Fruit fly (Drosophila melanogaster) whole organism, embryonic: ENCODE results near the gene CG3184.

ENCODE experiments used
- Aef1 ChIP-seq: fragments of 200-800 bp; sonication (Bioruptor generic); IDR thresholded peaks from 3 replicates; pipeline ENCODE4 v1.3.6; 2022; ENCODE audit warnings: missing biosample characterization, missing genetic modification characterization
- BEAF-32 ChIP-seq: fragments of 200-800 bp; sonication (Bioruptor generic); optimal IDR thresholded peaks from 3 replicates; lab custom pipeline; 2017; ENCODE audit warnings: missing biosample characterization, missing genetic modification characterization, mild to moderate bottlenecking, moderate library complexity, missing genetic modification reagents
- Bgb ChIP-seq: fragments of 200-800 bp; sonication (Bioruptor generic); IDR thresholded peaks from 2 replicates; pipeline ENCODE4 v1.3.6; 2022; ENCODE audit warnings: missing biosample characterization, missing genetic modification characterization; ENCODE audit not compliant: partially characterized antibody
- CG10147 ChIP-seq: fragments of 200-800 bp; sonication (Bioruptor generic); optimal IDR thresholded peaks from 2 replicates; lab custom pipeline; 2019; ENCODE audit warnings: missing biosample characterization, mild to moderate bottlenecking, missing genetic modification characterization, moderate library complexity
- CG12744 ChIP-seq: fragments of 200-800 bp; sonication (Bioruptor generic); optimal IDR thresholded peaks from 2 replicates; lab custom pipeline; 2016; ENCODE audit warnings: missing biosample characterization, missing genetic modification characterization
- CG14710 ChIP-seq: fragments of 200-800 bp; sonication (Bioruptor generic); optimal IDR thresholded peaks from 3 replicates; lab custom pipeline; 2019; ENCODE audit warnings: missing biosample characterization, mild to moderate bottlenecking, missing genetic modification characterization, moderate library complexity
- CG14860 ChIP-seq: fragments of 200-800 bp; sonication (Bioruptor generic); IDR thresholded peaks from 3 replicates; pipeline ENCODE4 v1.3.6; 2022; ENCODE audit warnings: missing biosample characterization, missing genetic modification characterization; ENCODE audit not compliant: partially characterized antibody
- CG17912 ChIP-seq: fragments of 200-800 bp; sonication (Bioruptor generic); optimal IDR thresholded peaks from 2 replicates; lab custom pipeline; 2018; ENCODE audit warnings: missing biosample characterization, mild to moderate bottlenecking, missing genetic modification characterization
- CG18262 ChIP-seq: fragments of 200-800 bp; optimal IDR thresholded peaks from 3 replicates; lab custom pipeline; 2019; ENCODE audit warnings: missing biosample characterization, mild to moderate bottlenecking, missing genetic modification characterization, moderate library complexity
- CG2129 ChIP-seq: fragments of 200-800 bp; sonication (Bioruptor generic); IDR thresholded peaks from 2 replicates; pipeline ENCODE4 v1.3.6; 2022; ENCODE audit warnings: missing biosample characterization, missing genetic modification characterization; ENCODE audit not compliant: partially characterized antibody
- CG2712 ChIP-seq: fragments of 200-800 bp; optimal IDR thresholded peaks from 3 replicates; lab custom pipeline; 2019; ENCODE audit warnings: missing biosample characterization, mild to moderate bottlenecking, missing genetic modification characterization, moderate library complexity
- CG30020 ChIP-seq: fragments of 200-800 bp; optimal IDR thresholded peaks from 2 replicates; lab custom pipeline; 2019; ENCODE audit warnings: missing biosample characterization, mild to moderate bottlenecking, missing genetic modification characterization, moderate library complexity
- CG4424 ChIP-seq: fragments of 200-800 bp; sonication (Bioruptor generic); optimal IDR thresholded peaks from 3 replicates; lab custom pipeline; 2016; ENCODE audit warnings: missing biosample characterization, missing genetic modification characterization
- CG7963 ChIP-seq: fragments of 200-800 bp; sonication (Bioruptor generic); IDR thresholded peaks from 3 replicates; pipeline ENCODE4 v1.3.6; 2022; ENCODE audit warnings: missing biosample characterization, missing genetic modification characterization; ENCODE audit not compliant: partially characterized antibody
- CG8924 ChIP-seq: fragments of 200-800 bp; optimal IDR thresholded peaks from 3 replicates; lab custom pipeline; 2019; ENCODE audit warnings: missing biosample characterization, mild to moderate bottlenecking, missing genetic modification characterization, moderate library complexity
- CG9932 ChIP-seq: fragments of 200-800 bp; sonication (Bioruptor generic); IDR thresholded peaks from 2 replicates; pipeline ENCODE4 v1.3.6; 2022; ENCODE audit warnings: missing biosample characterization, missing genetic modification characterization
- CHES-1-like ChIP-seq: fragments of 200-800 bp; sonication (Bioruptor generic); optimal IDR thresholded peaks from 2 replicates; lab custom pipeline; 2016; ENCODE audit warnings: missing biosample characterization, missing genetic modification characterization
- Camta ChIP-seq: fragments of 200-800 bp; sonication (Bioruptor generic); optimal IDR thresholded peaks from 2 replicates; lab custom pipeline; 2016; ENCODE audit warnings: missing biosample characterization, missing genetic modification characterization
- Chrac-16 ChIP-seq: fragments of 200-800 bp; sonication (Bioruptor generic); optimal IDR thresholded peaks from 3 replicates; lab custom pipeline; 2016; ENCODE audit warnings: missing biosample characterization, missing genetic modification characterization
- Deaf1 ChIP-seq: fragments of 200-800 bp; optimal IDR thresholded peaks from 3 replicates; lab custom pipeline; 2019; ENCODE audit warnings: missing biosample characterization, mild to moderate bottlenecking, missing genetic modification characterization, moderate library complexity
- Doc3 ChIP-seq: fragments of 200-800 bp; sonication (Bioruptor generic); IDR thresholded peaks from 3 replicates; pipeline ENCODE4 v1.3.6; 2022; ENCODE audit warnings: missing biosample characterization, missing genetic modification characterization; ENCODE audit not compliant: partially characterized antibody
- Dp ChIP-seq: fragments of 200-800 bp; sonication (Bioruptor generic); optimal IDR thresholded peaks from 2 replicates; lab custom pipeline; 2018; ENCODE audit warnings: missing biosample characterization, mild to moderate bottlenecking, missing genetic modification characterization, moderate library complexity
- Ets97D ChIP-seq: fragments of 200-800 bp; sonication (Bioruptor generic); optimal IDR thresholded peaks from 3 replicates; lab custom pipeline; 2016; ENCODE audit warnings: missing biosample characterization, missing genetic modification characterization
- Fer1 ChIP-seq: fragments of 200-800 bp; sonication (Bioruptor generic); optimal IDR thresholded peaks from 2 replicates; lab custom pipeline; 2017; ENCODE audit warnings: missing biosample characterization, mild to moderate bottlenecking, missing genetic modification characterization
- Hey ChIP-seq: fragments of 200-800 bp; sonication (Bioruptor generic); optimal IDR thresholded peaks from 3 replicates; lab custom pipeline; 2018; ENCODE audit warnings: missing biosample characterization, mild to moderate bottlenecking, missing genetic modification characterization
- MBD-R2 ChIP-seq: fragments of 200-800 bp; sonication (Bioruptor generic); IDR thresholded peaks from 2 replicates; pipeline ENCODE4 v1.3.6; 2022; ENCODE audit warnings: missing biosample characterization, missing genetic modification characterization
- Med ChIP-seq: fragments of 200-800 bp; sonication (Bioruptor generic); peaks from one replicate; lab custom pipeline; 2016; ENCODE audit warnings: missing biosample characterization, missing genetic modification characterization, mild to moderate bottlenecking, inconsistent platforms, moderate library complexity
- Myb ChIP-seq: fragments of 200-800 bp; sonication (Bioruptor generic); optimal IDR thresholded peaks from 2 replicates; lab custom pipeline; 2016; ENCODE audit warnings: missing biosample characterization, missing genetic modification characterization
- Opbp ChIP-seq: fragments of 200-800 bp; sonication (Bioruptor generic); IDR thresholded peaks from 3 replicates; pipeline ENCODE4 v1.3.6; 2022; ENCODE audit warnings: missing biosample characterization, missing genetic modification characterization; ENCODE audit not compliant: partially characterized antibody
- Scr ChIP-seq: fragments of 200-800 bp; sonication (Bioruptor generic); IDR thresholded peaks from 2 replicates; pipeline ENCODE4 v1.3.6; 2022; ENCODE audit warnings: missing biosample characterization, missing genetic modification characterization; ENCODE audit not compliant: partially characterized antibody
- Sin3A ChIP-seq: fragments of >200 bp; optimal IDR thresholded peaks from 2 replicates; lab custom pipeline; 2018
- Trl ChIP-seq, 3 experiments: fragments of >200 bp in 2 of 3; fragments of 200-800 bp in 1 of 3; sonication (Bioruptor generic) in 1 of 3; optimal IDR thresholded peaks; 2 replicates in 1 of 3; 3 replicates in 2 of 3; lab custom pipeline; 2016 to 2017; ENCODE audit warnings: missing biosample characterization in 1 of 3, missing genetic modification characterization in 1 of 3
- Usf ChIP-seq: fragments of 200-800 bp; sonication (Bioruptor generic); optimal IDR thresholded peaks from 2 replicates; lab custom pipeline; 2017; ENCODE audit warnings: missing genotype, missing biosample characterization, missing genetic modification characterization
- YL-1 ChIP-seq: fragments of 200-800 bp; sonication (Bioruptor generic); optimal IDR thresholded peaks from 3 replicates; lab custom pipeline; 2017; ENCODE audit warnings: missing biosample characterization, mild to moderate bottlenecking, missing genetic modification characterization
- amos ChIP-seq: fragments of 200-800 bp; sonication (Bioruptor generic); IDR thresholded peaks from 2 replicates; pipeline ENCODE4 v1.3.6; 2022; ENCODE audit warnings: missing biosample characterization, missing genetic modification characterization; ENCODE audit not compliant: partially characterized antibody
- ap ChIP-seq: fragments of 200-800 bp; sonication (Bioruptor generic); IDR thresholded peaks from 2 replicates; pipeline ENCODE4 v1.3.6; 2022; ENCODE audit warnings: missing biosample characterization, missing genetic modification characterization
- da ChIP-seq: fragments of 200-800 bp; sonication (Bioruptor generic); optimal IDR thresholded peaks from 2 replicates; lab custom pipeline; 2016; ENCODE audit warnings: missing biosample characterization, missing genetic modification characterization
- dpn ChIP-seq, 2 experiments: fragments of 200-800 bp; sonication (Bioruptor generic); optimal IDR thresholded peaks; 3 replicates each; lab custom pipeline; 2016; ENCODE audit warnings: missing biosample characterization in 2 of 2, missing genetic modification characterization in 2 of 2
- hkb ChIP-seq, 2 experiments: fragments of 200-800 bp in 1 of 2; fragments of >200 bp in 1 of 2; sonication (Bioruptor generic) in 1 of 2; IDR thresholded peaks in 1 of 2; optimal IDR thresholded peaks in 1 of 2; 2 replicates each; pipeline versions ENCODE4 v1.3.6 to Lab custom; 2017 to 2022; ENCODE audit warnings: missing biosample characterization in 1 of 2, missing genetic modification characterization in 1 of 2
- inv ChIP-seq: fragments of 200-800 bp; sonication (Bioruptor generic); IDR thresholded peaks from 2 replicates; pipeline ENCODE4 v1.3.6; 2022; ENCODE audit warnings: missing biosample characterization, missing genetic modification characterization; ENCODE audit not compliant: partially characterized antibody
- nerfin-2 ChIP-seq: fragments of 200-800 bp; sonication (Bioruptor generic); IDR thresholded peaks from 2 replicates; pipeline ENCODE4 v1.3.6; 2022; ENCODE audit warnings: missing biosample characterization, missing genetic modification characterization; ENCODE audit not compliant: partially characterized antibody
- phol ChIP-seq: fragments of 200-800 bp; sonication (Bioruptor generic); optimal IDR thresholded peaks from 3 replicates; lab custom pipeline; 2018; ENCODE audit warnings: missing biosample characterization, mild to moderate bottlenecking, missing genetic modification characterization, moderate library complexity
- pzg ChIP-seq: fragments of 200-800 bp; sonication (Bioruptor generic); optimal IDR thresholded peaks from 3 replicates; lab custom pipeline; 2018; ENCODE audit warnings: missing biosample characterization, mild to moderate bottlenecking, missing genetic modification characterization, moderate library complexity
- row ChIP-seq: fragments of 200-800 bp; sonication (Bioruptor generic); IDR thresholded peaks from 3 replicates; pipeline ENCODE4 v1.3.6; 2022; ENCODE audit warnings: missing biosample characterization, missing genetic modification characterization
- sens ChIP-seq: fragments of 200-800 bp; sonication (Bioruptor generic); peaks from one replicate; lab custom pipeline; 2016; ENCODE audit warnings: missing biosample characterization, missing genetic modification characterization
- sna ChIP-seq: fragments of 200-800 bp; sonication (Bioruptor generic); IDR thresholded peaks from 2 replicates; pipeline ENCODE4 v1.3.6; 2022; ENCODE audit warnings: missing biosample characterization, missing genetic modification characterization; ENCODE audit not compliant: partially characterized antibody
- sug ChIP-seq: fragments of 200-800 bp; optimal IDR thresholded peaks from 2 replicates; lab custom pipeline; 2019; ENCODE audit warnings: missing biosample characterization, mild to moderate bottlenecking, missing genetic modification characterization, moderate library complexity

The CG3184 gene

DNA sequence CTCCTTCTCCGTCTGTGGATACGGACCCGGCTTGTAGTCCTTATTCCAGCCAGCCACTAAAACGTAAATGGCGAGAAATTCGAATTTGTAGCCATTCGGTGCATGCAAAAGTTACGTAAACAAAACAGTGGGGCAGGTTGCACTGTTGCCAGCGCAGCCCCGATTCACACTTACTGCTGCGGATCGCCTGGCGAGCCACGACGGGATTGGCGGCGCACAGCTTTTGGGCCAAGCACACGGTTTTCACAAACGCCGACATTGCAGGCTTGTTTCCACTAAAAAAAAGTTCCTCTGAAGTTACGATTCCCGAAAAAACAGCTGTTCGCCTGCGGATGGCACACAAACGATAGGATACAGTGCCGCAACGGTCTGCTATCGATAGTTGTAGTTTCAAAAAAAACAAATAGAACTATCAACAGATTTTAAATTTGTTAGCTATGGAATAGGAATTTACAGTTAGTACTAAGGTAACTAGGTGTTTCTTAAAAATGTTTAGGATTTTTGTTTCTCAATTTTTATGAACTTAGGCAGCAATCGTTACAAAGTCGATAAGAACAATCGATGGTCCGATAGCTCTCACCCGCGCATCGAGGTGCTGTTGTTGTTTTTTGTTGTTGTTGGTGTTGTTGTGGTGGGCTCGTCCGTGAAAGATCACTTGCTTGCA lies 10.6 kb downstream of the CG3184 start, which contains the start of gene Fum1:
Fum1 (plus strand) TSS at position 599 of the 664 bp plus-strand sequence.
- TF ChIP-seq Camta (GFP tag; lab: Kevin White, UChicago), result no peak
- TF ChIP-seq CG14860 (GFP tag; lab: Robert Waterston, UW), result peak; percentile 88
- TF ChIP-seq nerfin-2 (GFP tag; lab: Robert Waterston, UW), result peak; percentile 84
- peak; percentile 24; the same call in 1 of the 3 replicates for TF ChIP-seq Aef1 (GFP tag; lab: Robert Waterston, UW)
- TF ChIP-seq MBD-R2, result peak; percentile 72
- peak; percentile 39 for TF ChIP-seq sug (tag; lab: Kevin White, UChicago)
- peak; percentile 8 for TF ChIP-seq Deaf1 (tag; lab: Kevin White, UChicago)
- peak; percentile 34 for TF ChIP-seq phol (tag; lab: Kevin White, UChicago)
- no peak for TF ChIP-seq Trl (optimal IDR thresholded peaks at IDR 0.05; lab: Kevin White, UChicago)
- TF ChIP-seq Trl (GFP tag; optimal IDR thresholded peaks at IDR 0.05; lab: Kevin White, UChicago), result peak; percentile 10
- peak; percentile 59; the same call in 2 of the 3 replicates for TF ChIP-seq CG7963 (GFP tag; lab: Robert Waterston, UW)
- TF ChIP-seq Opbp, result peak; percentile 70; the same call in 2 of the 3 replicates
- peak; percentile 78 for TF ChIP-seq inv (GFP tag; lab: Robert Waterston, UW)
- TF ChIP-seq Sin3A (lab: Kevin White, UChicago), result peak; percentile 91
- TF ChIP-seq Scr (GFP tag; lab: Robert Waterston, UW), result peak; percentile 95
- TF ChIP-seq Myb (GFP tag; lab: Kevin White, UChicago), result peak; percentile 33
- TF ChIP-seq ap (GFP tag; lab: Robert Waterston, UW), result no peak
- TF ChIP-seq Bgb, result peak; percentile 84
- TF ChIP-seq Fer1, result peak; percentile 16
- peak; percentile 53 for TF ChIP-seq Dp (GFP tag; lab: Kevin White, UChicago)
- peak; percentile 45 for TF ChIP-seq Med
- peak; percentile 95 for TF ChIP-seq sna
- peak; percentile 84 for TF ChIP-seq sens (GFP tag; lab: Kevin White, UChicago)
- TF ChIP-seq hkb (optimal IDR thresholded peaks at IDR 0.05; lab: Kevin White, UChicago), result peak; percentile 69
- no peak for TF ChIP-seq hkb (GFP tag; IDR thresholded peaks at IDR 0.05; lab: Robert Waterston, UW)
- TF ChIP-seq CG10147 (GFP tag; lab: Kevin White, UChicago), result peak; percentile 16
- peak; percentile 73 for TF ChIP-seq CG2129 (GFP tag; lab: Robert Waterston, UW)
- peak; percentile 74 for TF ChIP-seq CG14710
- TF ChIP-seq CG12744, result no peak
- TF ChIP-seq YL-1, result peak; percentile 29
- peak; percentile 13 for TF ChIP-seq Chrac-16
- TF ChIP-seq CG2712 (tag; lab: Kevin White, UChicago), result peak; percentile 43
- peak; percentile 80 for TF ChIP-seq amos (GFP tag; lab: Robert Waterston, UW)
- TF ChIP-seq dpn (GFP tag; optimal IDR thresholded peaks at IDR 0.05; lab: Kevin White, UChicago), result peak in 1 of 2 experiments; percentile 6
- peak; percentile 63 for TF ChIP-seq pzg (GFP tag; lab: Kevin White, UChicago)
- TF ChIP-seq Ets97D (GFP tag; lab: Kevin White, UChicago), result peak; percentile 4
- peak; percentile 92 for TF ChIP-seq BEAF-32
- TF ChIP-seq CG30020 (tag; lab: Kevin White, UChicago), result peak; percentile 18
- peak; percentile 7 for TF ChIP-seq CG18262 (tag; lab: Kevin White, UChicago)
- no peak for TF ChIP-seq Usf (GFP tag; lab: Kevin White, UChicago)
- TF ChIP-seq CG4424, result peak; percentile 4
- TF ChIP-seq da (GFP tag; lab: Kevin White, UChicago), result peak; percentile 23
- peak; percentile 78 for TF ChIP-seq row (GFP tag; lab: Robert Waterston, UW)
- peak; percentile 34 for TF ChIP-seq CG8924 (tag; lab: Kevin White, UChicago)
- TF ChIP-seq Doc3, result peak; percentile 93
- peak; percentile 36 for TF ChIP-seq CHES-1-like (GFP tag; lab: Kevin White, UChicago)
- TF ChIP-seq CG9932 (GFP tag; lab: Robert Waterston, UW), result peak; percentile 37; the same call in 1 of the 2 replicates
- no peak for TF ChIP-seq CG17912 (GFP tag; lab: Kevin White, UChicago)
- no peak for TF ChIP-seq Hey (tag; lab: Kevin White, UChicago)
